Fruit fly (Drosophila melanogaster) whole organism, embryonic: ENCODE results near the gene Polr2F.

Experiments used
- Abd-B ChIP-seq: fragments of 200-800 bp; sonication (Bioruptor generic); optimal IDR thresholded peaks from 2 replicates; lab custom pipeline; 2018; ENCODE audit warnings: missing biosample characterization, mild to moderate bottlenecking, missing genetic modification characterization, moderate library complexity
- Asciz ChIP-seq: fragments of 200-800 bp; sonication (Bioruptor generic); optimal IDR thresholded peaks from 2 replicates; lab custom pipeline; 2017; ENCODE audit warnings: missing biosample characterization, mild to moderate bottlenecking, missing genetic modification characterization, missing genetic modification reagents
- BEAF-32 ChIP-seq: fragments of 200-800 bp; sonication (Bioruptor generic); optimal IDR thresholded peaks from 3 replicates; lab custom pipeline; 2017; ENCODE audit warnings: missing biosample characterization, missing genetic modification characterization, mild to moderate bottlenecking, moderate library complexity, missing genetic modification reagents
- CG10274 ChIP-seq: fragments of 200-800 bp; sonication (Bioruptor generic); optimal IDR thresholded peaks from 3 replicates; lab custom pipeline; 2017; ENCODE audit warnings: missing biosample characterization, mild to moderate bottlenecking, missing genetic modification characterization
- CG10366 ChIP-seq: fragments of 200-800 bp; sonication (Bioruptor generic); IDR thresholded peaks from 2 replicates; pipeline ENCODE4 v1.3.6; 2022; ENCODE audit warnings: missing biosample characterization, missing genetic modification characterization
- CG10565 ChIP-seq: fragments of 200-800 bp; sonication (Bioruptor generic); optimal IDR thresholded peaks from 3 replicates; lab custom pipeline; 2016; ENCODE audit warnings: missing biosample characterization, mild to moderate bottlenecking, missing genetic modification characterization
- CG11093 ChIP-seq: fragments of 200-800 bp; sonication (Bioruptor generic); IDR thresholded peaks from 3 replicates; pipeline ENCODE4 v1.3.6; 2022; ENCODE audit warnings: missing biosample characterization, missing genetic modification characterization
- CG11504 ChIP-seq: fragments of 200-800 bp; sonication (Bioruptor generic); optimal IDR thresholded peaks from 3 replicates; lab custom pipeline; 2019; ENCODE audit warnings: missing biosample characterization, mild to moderate bottlenecking, missing genetic modification characterization, moderate library complexity
- CG17568 ChIP-seq: fragments of 200-800 bp; sonication (Bioruptor generic); optimal IDR thresholded peaks from 2 replicates; lab custom pipeline; 2018; ENCODE audit warnings: missing biosample characterization, mild to moderate bottlenecking, missing genetic modification characterization, moderate library complexity
- CG1792 ChIP-seq: fragments of 200-800 bp; sonication (Bioruptor generic); optimal IDR thresholded peaks from 2 replicates; lab custom pipeline; 2016; ENCODE audit warnings: missing biosample characterization, missing genetic modification characterization
- CG2712 ChIP-seq: fragments of 200-800 bp; optimal IDR thresholded peaks from 3 replicates; lab custom pipeline; 2019; ENCODE audit warnings: missing biosample characterization, mild to moderate bottlenecking, missing genetic modification characterization, moderate library complexity
- CG31388 ChIP-seq: fragments of 200-800 bp; sonication (Bioruptor generic); optimal IDR thresholded peaks from 2 replicates; lab custom pipeline; 2016; ENCODE audit warnings: missing biosample characterization, missing genetic modification characterization
- CG32772 ChIP-seq: fragments of 200-800 bp; sonication (Bioruptor generic); IDR thresholded peaks from 2 replicates; pipeline ENCODE4 v1.3.6; 2022; ENCODE audit warnings: missing biosample characterization, missing genetic modification characterization
- CG4360 ChIP-seq: fragments of 200-800 bp; sonication (Bioruptor generic); IDR thresholded peaks from 2 replicates; pipeline ENCODE4 v1.3.6; 2022; ENCODE audit warnings: missing biosample characterization, missing genetic modification characterization
- CG4854 ChIP-seq: fragments of 200-800 bp; sonication (Bioruptor generic); optimal IDR thresholded peaks from 2 replicates; lab custom pipeline; 2016; ENCODE audit warnings: missing biosample characterization, missing genetic modification characterization, inconsistent platforms
- CG6683 ChIP-seq: fragments of 200-800 bp; sonication (Bioruptor generic); optimal IDR thresholded peaks from 2 replicates; lab custom pipeline; 2017; ENCODE audit warnings: missing biosample characterization, mild to moderate bottlenecking, missing genetic modification characterization, missing genetic modification reagents
- CG6791 ChIP-seq: fragments of 200-800 bp; sonication (Bioruptor generic); IDR thresholded peaks from 3 replicates; pipeline ENCODE4 v1.3.6; 2022; ENCODE audit warnings: missing biosample characterization, missing genetic modification characterization; ENCODE audit not compliant: partially characterized antibody
- CG6854 ChIP-seq: fragments of 200-800 bp; sonication (Bioruptor generic); optimal IDR thresholded peaks from 3 replicates; lab custom pipeline; 2017; ENCODE audit warnings: missing biosample characterization, mild to moderate bottlenecking, missing genetic modification characterization
- CG7963 ChIP-seq: fragments of 200-800 bp; sonication (Bioruptor generic); IDR thresholded peaks from 3 replicates; pipeline ENCODE4 v1.3.6; 2022; ENCODE audit warnings: missing biosample characterization, missing genetic modification characterization; ENCODE audit not compliant: partially characterized antibody
- CG9932 ChIP-seq: fragments of 200-800 bp; sonication (Bioruptor generic); IDR thresholded peaks from 2 replicates; pipeline ENCODE4 v1.3.6; 2022; ENCODE audit warnings: missing biosample characterization, missing genetic modification characterization
- D19A ChIP-seq: fragments of 200-800 bp; optimal IDR thresholded peaks from 3 replicates; lab custom pipeline; 2019; ENCODE audit warnings: missing biosample characterization, mild to moderate bottlenecking, missing genetic modification characterization, moderate library complexity
- Dbx ChIP-seq: fragments of 200-800 bp; sonication (Bioruptor generic); IDR thresholded peaks from 3 replicates; pipeline ENCODE4 v1.3.6; 2022; ENCODE audit warnings: missing biosample characterization, missing genetic modification characterization
- Dip3 ChIP-seq: fragments of 200-800 bp; sonication (Bioruptor generic); optimal IDR thresholded peaks from 3 replicates; lab custom pipeline; 2016; ENCODE audit warnings: missing biosample characterization, missing genetic modification characterization
- HmgZ ChIP-seq: fragments of 200-800 bp; sonication (Bioruptor generic); optimal IDR thresholded peaks from 2 replicates; lab custom pipeline; 2018; ENCODE audit warnings: missing biosample characterization, mild to moderate bottlenecking, missing genetic modification characterization
- Hmx ChIP-seq: fragments of 200-800 bp; sonication (Bioruptor generic); optimal IDR thresholded peaks from 2 replicates; lab custom pipeline; 2016; ENCODE audit warnings: missing biosample characterization, missing genetic modification characterization
- Lhr ChIP-seq: fragments of 200-800 bp; sonication (Bioruptor generic); optimal IDR thresholded peaks from 3 replicates; lab custom pipeline; 2017; ENCODE audit warnings: mild to moderate bottlenecking, missing biosample characterization, missing genetic modification reagents, missing genetic modification characterization
- NFAT ChIP-seq: fragments of 200-800 bp; sonication (Bioruptor generic); IDR thresholded peaks from 2 replicates; pipeline ENCODE4 v1.3.6; 2022; ENCODE audit warnings: missing biosample characterization, missing genetic modification characterization
- Rx ChIP-seq: fragments of 200-800 bp; sonication (Bioruptor generic); IDR thresholded peaks from 2 replicates; pipeline ENCODE4 v1.3.6; 2022; ENCODE audit warnings: missing biosample characterization, missing genetic modification characterization
- Scr ChIP-seq: fragments of 200-800 bp; sonication (Bioruptor generic); IDR thresholded peaks from 2 replicates; pipeline ENCODE4 v1.3.6; 2022; ENCODE audit warnings: missing biosample characterization, missing genetic modification characterization; ENCODE audit not compliant: partially characterized antibody
- Six4 ChIP-seq: fragments of 200-800 bp; sonication (Bioruptor generic); optimal IDR thresholded peaks from 2 replicates; lab custom pipeline; 2016; ENCODE audit warnings: missing biosample characterization, missing genetic modification characterization
- Spps ChIP-seq: fragments of 200-800 bp; sonication (Bioruptor generic); optimal IDR thresholded peaks from 2 replicates; lab custom pipeline; 2018; ENCODE audit warnings: missing biosample characterization, mild to moderate bottlenecking, missing genetic modification characterization
- Trl ChIP-seq, 3 experiments: fragments of >200 bp in 2 of 3; fragments of 200-800 bp in 1 of 3; sonication (Bioruptor generic) in 1 of 3; optimal IDR thresholded peaks; 2 replicates in 1 of 3; 3 replicates in 2 of 3; lab custom pipeline; 2016 to 2017; ENCODE audit warnings: missing biosample characterization in 1 of 3, missing genetic modification characterization in 1 of 3
- bab2 ChIP-seq: fragments of 200-800 bp; sonication (Bioruptor generic); optimal IDR thresholded peaks from 2 replicates; lab custom pipeline; 2016; ENCODE audit warnings: missing biosample characterization, missing genetic modification characterization
- bowl ChIP-seq: fragments of 200-800 bp; sonication (Bioruptor generic); IDR thresholded peaks from 2 replicates; pipeline ENCODE4 v1.3.6; 2022; ENCODE audit warnings: missing biosample characterization, missing genetic modification characterization
- dan ChIP-seq: fragments of 200-800 bp; sonication (Bioruptor generic); IDR thresholded peaks from 2 replicates; pipeline ENCODE4 v1.3.6; 2022; ENCODE audit warnings: missing biosample characterization, missing genetic modification characterization
- dm ChIP-seq: fragments of 200-800 bp; sonication (Bioruptor generic); optimal IDR thresholded peaks from 3 replicates; lab custom pipeline; 2016; ENCODE audit warnings: missing biosample characterization, missing genetic modification characterization
- fru ChIP-seq: fragments of >200 bp; optimal IDR thresholded peaks from 2 replicates; lab custom pipeline; 2017
- gsb-n ChIP-seq: fragments of 200-800 bp; sonication (Bioruptor generic); optimal IDR thresholded peaks from 3 replicates; lab custom pipeline; 2018; ENCODE audit warnings: missing biosample characterization, mild to moderate bottlenecking, missing genetic modification characterization
- hkb ChIP-seq, 2 experiments: fragments of 200-800 bp in 1 of 2; fragments of >200 bp in 1 of 2; sonication (Bioruptor generic) in 1 of 2; IDR thresholded peaks in 1 of 2; optimal IDR thresholded peaks in 1 of 2; 2 replicates each; pipeline versions ENCODE4 v1.3.6 to Lab custom; 2017 to 2022; ENCODE audit warnings: missing biosample characterization in 1 of 2, missing genetic modification characterization in 1 of 2
- jumu ChIP-seq: fragments of 200-800 bp; sonication (Bioruptor generic); optimal IDR thresholded peaks from 3 replicates; lab custom pipeline; 2016; ENCODE audit warnings: missing biosample characterization, missing genetic modification characterization
- ken ChIP-seq: fragments of 200-800 bp; sonication (Bioruptor generic); IDR thresholded peaks from 3 replicates; pipeline ENCODE4 v1.3.6; 2022; ENCODE audit warnings: missing biosample characterization, missing genetic modification characterization
- knrl ChIP-seq: fragments of 200-800 bp; sonication (Bioruptor generic); IDR thresholded peaks from 3 replicates; pipeline ENCODE4 v1.3.6; 2022; ENCODE audit warnings: missing biosample characterization, missing genetic modification characterization; ENCODE audit not compliant: partially characterized antibody
- luna ChIP-seq: fragments of 200-800 bp; sonication (Bioruptor generic); optimal IDR thresholded peaks from 2 replicates; lab custom pipeline; 2016; ENCODE audit warnings: missing biosample characterization, missing genetic modification characterization
- nau ChIP-seq: fragments of 200-800 bp; sonication (Bioruptor generic); optimal IDR thresholded peaks from 3 replicates; lab custom pipeline; 2017; ENCODE audit warnings: missing biosample characterization, mild to moderate bottlenecking, missing genetic modification characterization, missing genetic modification reagents
- pho ChIP-seq: fragments of 200-800 bp; sonication (Bioruptor generic); optimal IDR thresholded peaks from 2 replicates; lab custom pipeline; 2016; ENCODE audit warnings: missing biosample characterization, missing genetic modification characterization
- psq ChIP-seq: fragments of 200-800 bp; sonication (Bioruptor generic); optimal IDR thresholded peaks from 2 replicates; lab custom pipeline; 2017; ENCODE audit warnings: missing biosample characterization, missing genetic modification characterization
- repo ChIP-seq: fragments of 200-800 bp; sonication (Bioruptor generic); optimal IDR thresholded peaks from 2 replicates; lab custom pipeline; 2016; ENCODE audit warnings: missing biosample characterization, missing genetic modification characterization
- schlank ChIP-seq: fragments of 200-800 bp; sonication (Bioruptor generic); optimal IDR thresholded peaks from 2 replicates; lab custom pipeline; 2018; ENCODE audit warnings: missing biosample characterization, mild to moderate bottlenecking, missing genetic modification characterization
- slbo ChIP-seq: fragments of 200-800 bp; sonication (Bioruptor generic); IDR thresholded peaks from 2 replicates; pipeline ENCODE4 v1.3.6; 2022; ENCODE audit warnings: missing biosample characterization, missing genetic modification characterization
- zen ChIP-seq: fragments of 200-800 bp; sonication (Bioruptor generic); optimal IDR thresholded peaks from 3 replicates; lab custom pipeline; 2018; ENCODE audit warnings: missing biosample characterization, mild to moderate bottlenecking, missing genetic modification characterization, moderate library complexity

The Polr2F gene

DNA sequence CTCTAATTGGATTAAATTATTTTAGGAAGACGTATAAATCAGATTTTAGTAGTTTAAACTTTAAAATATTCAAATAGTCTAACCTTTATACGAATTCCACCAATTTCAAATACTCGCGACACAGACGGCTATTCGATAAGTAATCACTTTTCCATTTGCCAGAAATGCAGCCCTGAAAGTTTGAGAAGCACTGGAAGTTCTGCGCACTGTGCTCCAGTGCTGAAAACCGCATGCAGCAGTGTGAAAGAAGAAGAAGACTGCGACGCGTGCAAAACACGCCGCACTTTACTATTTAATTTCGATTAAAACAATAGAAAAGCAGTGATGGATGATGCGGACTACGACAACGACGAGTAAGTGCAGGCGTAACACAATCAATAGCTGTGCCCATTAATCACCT lies at the start of gene Polr2F (continued):
- no peak for TF ChIP-seq CG17568 (GFP tag; lab: Kevin White, UChicago)
- peak; percentile 93 for TF ChIP-seq NFAT
- TF ChIP-seq dan = no peak
- peak; percentile 77 for TF ChIP-seq Six4 (GFP tag; lab: Kevin White, UChicago)
- peak; percentile 68 for TF ChIP-seq CG6854
- TF ChIP-seq Hmx (GFP tag; lab: Kevin White, UChicago) = no peak
- peak; percentile 63 for TF ChIP-seq BEAF-32
- TF ChIP-seq schlank = peak; percentile 64
- peak; percentile 41; the same call in 1 of the 3 replicates for TF ChIP-seq CG7963
- peak; percentile 53 for TF ChIP-seq Abd-B
- no peak for TF ChIP-seq CG11093 (GFP tag; lab: Robert Waterston, UW)
- peak; percentile 90 for TF ChIP-seq bab2 (GFP tag; lab: Kevin White, UChicago)
- peak; percentile 84 for TF ChIP-seq Lhr (GFP tag; lab: Kevin White, UChicago)
- peak; percentile 87 for TF ChIP-seq CG4854 (GFP tag; lab: Kevin White, UChicago)
- no peak for TF ChIP-seq Trl (optimal IDR thresholded peaks at IDR 0.05; lab: Kevin White, UChicago)
- TF ChIP-seq Trl (GFP tag; optimal IDR thresholded peaks at IDR 0.05; lab: Kevin White, UChicago) = peak; percentile 95
- peak; percentile 94 for TF ChIP-seq Dbx (GFP tag; lab: Robert Waterston, UW)
- no peak for TF ChIP-seq CG4360 (GFP tag; lab: Robert Waterston, UW)
- TF ChIP-seq CG32772 (GFP tag; lab: Robert Waterston, UW) = peak; percentile 11; the same call in 1 of the 2 replicates
- peak; percentile 80 for TF ChIP-seq zen (tag; lab: Kevin White, UChicago)
- TF ChIP-seq Spps = no peak
- peak; percentile 42 for TF ChIP-seq D19A (tag; lab: Kevin White, UChicago)
- TF ChIP-seq Scr = peak; percentile 50; the same call in 1 of the 2 replicates
- TF ChIP-seq gsb-n (tag; lab: Kevin White, UChicago) = peak; percentile 41
- peak; percentile 73 for TF ChIP-seq CG2712
- peak; percentile 99 for TF ChIP-seq dm
- TF ChIP-seq repo = peak; percentile 87
- no peak for TF ChIP-seq bowl (GFP tag; lab: Robert Waterston, UW)
- TF ChIP-seq jumu = peak; percentile 94
- TF ChIP-seq CG9932 (GFP tag; lab: Robert Waterston, UW) = peak; percentile 98
- TF ChIP-seq hkb (optimal IDR thresholded peaks at IDR 0.05; lab: Kevin White, UChicago) = no peak
- TF ChIP-seq hkb (GFP tag; IDR thresholded peaks at IDR 0.05; lab: Robert Waterston, UW) = peak; percentile 73
- peak; percentile 51; the same call in 2 of the 3 replicates for TF ChIP-seq knrl
- TF ChIP-seq Rx = peak; percentile 45; the same call in 1 of the 2 replicates
- peak; percentile 60 for TF ChIP-seq CG31388
- TF ChIP-seq CG6683 (GFP tag; lab: Kevin White, UChicago) = peak; percentile 29
- peak; percentile 95 for TF ChIP-seq HmgZ
- peak; percentile 54 for TF ChIP-seq psq
- peak; percentile 52 for TF ChIP-seq Asciz (GFP tag; lab: Kevin White, UChicago)
- peak; percentile 91 for TF ChIP-seq pho (GFP tag; lab: Kevin White, UChicago)
- peak; percentile 57; the same call in 1 of the 3 replicates for TF ChIP-seq CG6791 (GFP tag; lab: Robert Waterston, UW)
- TF ChIP-seq nau (GFP tag; lab: Kevin White, UChicago) = no peak
- peak; percentile 87 for TF ChIP-seq ken (GFP tag; lab: Robert Waterston, UW)
- TF ChIP-seq CG11504 = no peak
- peak; percentile 84 for TF ChIP-seq luna
- TF ChIP-seq CG1792 (GFP tag; lab: Kevin White, UChicago) = peak; percentile 85
- TF ChIP-seq CG10366 = peak; percentile 64
- no peak for TF ChIP-seq fru (lab: Kevin White, UChicago)
- TF ChIP-seq CG10565 = no peak
- TF ChIP-seq Dip3 = peak; percentile 92
- TF ChIP-seq CG10274 (GFP tag; lab: Kevin White, UChicago) = no peak
- TF ChIP-seq slbo = peak; percentile 95
